Fruit fly (Drosophila melanogaster) whole organism, embryonic: Measurements from ENCODE around the gene ppk.

Experiments
- Ada2b ChIP-seq: fragments of 200-800 bp; sonication (Bioruptor generic); IDR thresholded peaks from 2 replicates; pipeline ENCODE4 v1.3.6; 2022; ENCODE audit warnings: missing biosample characterization, missing genetic modification characterization
- Antp ChIP-seq: fragments of 200-800 bp; sonication (Bioruptor generic); optimal IDR thresholded peaks from 3 replicates; lab custom pipeline; 2016; ENCODE audit warnings: missing biosample characterization, missing genetic modification characterization
- CG10147 ChIP-seq: fragments of 200-800 bp; sonication (Bioruptor generic); optimal IDR thresholded peaks from 2 replicates; lab custom pipeline; 2019; ENCODE audit warnings: missing biosample characterization, mild to moderate bottlenecking, missing genetic modification characterization, moderate library complexity
- CG10209 ChIP-seq: fragments of 200-800 bp; sonication (Bioruptor generic); optimal IDR thresholded peaks from 3 replicates; lab custom pipeline; 2017; ENCODE audit warnings: missing biosample characterization, mild to moderate bottlenecking, missing genetic modification characterization, missing genetic modification reagents
- CG10366 ChIP-seq: fragments of 200-800 bp; sonication (Bioruptor generic); IDR thresholded peaks from 2 replicates; pipeline ENCODE4 v1.3.6; 2022; ENCODE audit warnings: missing biosample characterization, missing genetic modification characterization
- CG10462 ChIP-seq: fragments of 200-800 bp; sonication (Bioruptor generic); optimal IDR thresholded peaks from 2 replicates; lab custom pipeline; 2016; ENCODE audit warnings: missing biosample characterization, missing genetic modification characterization
- CG10979 ChIP-seq: fragments of 200-800 bp; sonication (Bioruptor generic); optimal IDR thresholded peaks from 2 replicates; lab custom pipeline; 2018; ENCODE audit warnings: missing biosample characterization, mild to moderate bottlenecking, missing genetic modification characterization, moderate library complexity
- CG11398 ChIP-seq: fragments of 200-800 bp; sonication (Bioruptor generic); optimal IDR thresholded peaks from 2 replicates; lab custom pipeline; 2016; ENCODE audit warnings: missing biosample characterization, missing genetic modification characterization
- CG12219 ChIP-seq: fragments of 200-800 bp; sonication (Bioruptor generic); optimal IDR thresholded peaks from 3 replicates; lab custom pipeline; 2018; ENCODE audit warnings: missing biosample characterization, mild to moderate bottlenecking, missing genetic modification characterization
- CG12299 ChIP-seq: fragments of 200-800 bp; sonication (Bioruptor generic); optimal IDR thresholded peaks from 2 replicates; lab custom pipeline; 2018; ENCODE audit warnings: missing biosample characterization, mild to moderate bottlenecking, missing genetic modification characterization
- CG12744 ChIP-seq: fragments of 200-800 bp; sonication (Bioruptor generic); optimal IDR thresholded peaks from 2 replicates; lab custom pipeline; 2016; ENCODE audit warnings: missing biosample characterization, missing genetic modification characterization
- CG14050 ChIP-seq: fragments of 200-800 bp; sonication (Bioruptor generic); IDR thresholded peaks from 3 replicates; pipeline ENCODE4 v1.3.6; 2022; ENCODE audit warnings: missing biosample characterization, missing genetic modification characterization
- CG1647 ChIP-seq: fragments of 200-800 bp; sonication (Bioruptor generic); optimal IDR thresholded peaks from 3 replicates; lab custom pipeline; 2016; ENCODE audit warnings: missing biosample characterization, missing genetic modification characterization
- CG16779 ChIP-seq: fragments of 200-800 bp; sonication (Bioruptor generic); IDR thresholded peaks from 2 replicates; pipeline ENCODE4 v1.3.6; 2022; ENCODE audit warnings: missing biosample characterization, missing genetic modification characterization
- CG17359 ChIP-seq: fragments of 200-800 bp; sonication (Bioruptor generic); optimal IDR thresholded peaks from 3 replicates; lab custom pipeline; 2018; ENCODE audit warnings: missing biosample characterization, mild to moderate bottlenecking, missing genetic modification characterization, moderate library complexity
- CG3281 ChIP-seq: fragments of 200-800 bp; sonication (Bioruptor generic); optimal IDR thresholded peaks from 3 replicates; lab custom pipeline; 2017; ENCODE audit warnings: missing biosample characterization, mild to moderate bottlenecking, missing genetic modification characterization
- CG3726 ChIP-seq: fragments of 200-800 bp; sonication (Bioruptor generic); IDR thresholded peaks from 3 replicates; pipeline ENCODE4, ENCODE4 v1.3.6; 2022; ENCODE audit warnings: missing biosample characterization, missing genetic modification characterization
- CG8089 ChIP-seq: fragments of 200-800 bp; sonication (Bioruptor generic); optimal IDR thresholded peaks from 3 replicates; lab custom pipeline; 2016; ENCODE audit warnings: missing biosample characterization, missing genetic modification characterization
- CG8281 ChIP-seq: fragments of 200-800 bp; sonication (Bioruptor generic); optimal IDR thresholded peaks from 2 replicates; lab custom pipeline; 2018; ENCODE audit warnings: missing biosample characterization, mild to moderate bottlenecking, missing genetic modification characterization, moderate library complexity
- CG8765 ChIP-seq: fragments of 200-800 bp; sonication (Bioruptor generic); IDR thresholded peaks from 2 replicates; pipeline ENCODE4 v1.3.6; 2022; ENCODE audit warnings: missing biosample characterization, missing genetic modification characterization
- CG9817 ChIP-seq: fragments of 200-800 bp; sonication (Bioruptor generic); optimal IDR thresholded peaks from 2 replicates; lab custom pipeline; 2018; ENCODE audit warnings: missing biosample characterization, mild to moderate bottlenecking, missing genetic modification characterization, moderate library complexity
- CkIIα-i1 ChIP-seq: fragments of 200-800 bp; sonication (Bioruptor generic); IDR thresholded peaks from 2 replicates; pipeline ENCODE4 v1.3.6; 2022; ENCODE audit warnings: missing biosample characterization, missing genetic modification characterization
- Doc3 ChIP-seq: fragments of 200-800 bp; sonication (Bioruptor generic); IDR thresholded peaks from 3 replicates; pipeline ENCODE4 v1.3.6; 2022; ENCODE audit warnings: missing biosample characterization, missing genetic modification characterization; ENCODE audit not compliant: partially characterized antibody
- Oaz ChIP-seq: fragments of 200-800 bp; sonication (Bioruptor generic); IDR thresholded peaks from 2 replicates; pipeline ENCODE4 v1.3.6; 2022; ENCODE audit warnings: missing biosample characterization, missing genetic modification characterization
- Pdp1 ChIP-seq, 2 experiments: fragments of 200-800 bp; sonication (Bioruptor generic); optimal IDR thresholded peaks; 3 replicates each; lab custom pipeline; 2016; ENCODE audit warnings: missing biosample characterization in 2 of 2, missing genetic modification characterization in 2 of 2, mild to moderate bottlenecking in 1 of 2, moderate library complexity in 1 of 2
- Poxn ChIP-seq: fragments of 200-800 bp; sonication (Bioruptor generic); IDR thresholded peaks from 2 replicates; pipeline ENCODE4 v1.3.6; 2022; ENCODE audit warnings: missing biosample characterization, missing genetic modification characterization
- Ptx1 ChIP-seq: fragments of 200-800 bp; sonication (Bioruptor generic); IDR thresholded peaks from 2 replicates; pipeline ENCODE4 v1.3.6; 2022; ENCODE audit warnings: missing biosample characterization, missing genetic modification characterization
- Rfx ChIP-seq: fragments of 200-800 bp; sonication (Bioruptor generic); IDR thresholded peaks from 2 replicates; pipeline ENCODE4 v1.3.6; 2022; ENCODE audit warnings: missing biosample characterization, missing genetic modification characterization
- Trl ChIP-seq, 3 experiments: fragments of >200 bp in 2 of 3; fragments of 200-800 bp in 1 of 3; sonication (Bioruptor generic) in 1 of 3; optimal IDR thresholded peaks; 2 replicates in 1 of 3; 3 replicates in 2 of 3; lab custom pipeline; 2016 to 2017; ENCODE audit warnings: missing biosample characterization in 1 of 3, missing genetic modification characterization in 1 of 3
- Xbp1 ChIP-seq: fragments of 200-800 bp; sonication (Bioruptor generic); optimal IDR thresholded peaks from 3 replicates; lab custom pipeline; 2016; ENCODE audit warnings: missing biosample characterization, mild to moderate bottlenecking, missing genetic modification characterization
- ase ChIP-seq: fragments of 200-800 bp; sonication (Bioruptor generic); IDR thresholded peaks from 3 replicates; pipeline ENCODE4 v1.3.6; 2022; ENCODE audit warnings: missing biosample characterization, missing genetic modification characterization
- bcd ChIP-seq: fragments of 200-800 bp; sonication (Bioruptor generic); optimal IDR thresholded peaks from 2 replicates; lab custom pipeline; 2017; ENCODE audit warnings: missing biosample characterization, mild to moderate bottlenecking, missing genetic modification characterization
- cg ChIP-seq: fragments of 200-800 bp; sonication (Bioruptor generic); optimal IDR thresholded peaks from 3 replicates; lab custom pipeline; 2019; ENCODE audit warnings: missing biosample characterization, mild to moderate bottlenecking, missing genetic modification characterization, moderate library complexity
- chif ChIP-seq, 2 experiments: fragments of 200-800 bp; sonication (Bioruptor generic); optimal IDR thresholded peaks; 3 replicates each; lab custom pipeline; 2016; ENCODE audit warnings: missing biosample characterization in 2 of 2, missing genetic modification characterization in 2 of 2
- da ChIP-seq: fragments of 200-800 bp; sonication (Bioruptor generic); optimal IDR thresholded peaks from 2 replicates; lab custom pipeline; 2016; ENCODE audit warnings: missing biosample characterization, missing genetic modification characterization
- disco-r ChIP-seq: fragments of 200-800 bp; sonication (Bioruptor generic); optimal IDR thresholded peaks from 2 replicates; lab custom pipeline; 2016; ENCODE audit warnings: missing biosample characterization, missing genetic modification characterization
- en ChIP-seq: fragments of 200-800 bp; sonication (Bioruptor generic); optimal IDR thresholded peaks from 2 replicates; lab custom pipeline; 2016; ENCODE audit warnings: missing biosample characterization, missing genetic modification characterization
- esg ChIP-seq: fragments of 200-800 bp; sonication (Bioruptor generic); conservative IDR thresholded peaks from 2 replicates; pipeline ENCODE4 v1.3.6; 2022; ENCODE audit warnings: missing biosample characterization, missing genetic modification characterization
- eve ChIP-seq, 2 experiments: fragments of >200 bp; optimal IDR thresholded peaks; 2 replicates each; lab custom pipeline; 2017; ENCODE audit warnings: missing biosample characterization in 2 of 2, missing genetic modification characterization in 2 of 2
- fd96Cb ChIP-seq: fragments of 200-800 bp; sonication (Bioruptor generic); optimal IDR thresholded peaks from 2 replicates; lab custom pipeline; 2018; ENCODE audit warnings: missing biosample characterization, mild to moderate bottlenecking, missing genetic modification characterization, moderate library complexity
- hkb ChIP-seq, 2 experiments: fragments of 200-800 bp in 1 of 2; fragments of >200 bp in 1 of 2; sonication (Bioruptor generic) in 1 of 2; IDR thresholded peaks in 1 of 2; optimal IDR thresholded peaks in 1 of 2; 2 replicates each; pipeline versions ENCODE4 v1.3.6 to Lab custom; 2017 to 2022; ENCODE audit warnings: missing biosample characterization in 1 of 2, missing genetic modification characterization in 1 of 2
- ind ChIP-seq: fragments of 200-800 bp; sonication (Bioruptor generic); optimal IDR thresholded peaks from 3 replicates; lab custom pipeline; 2016; ENCODE audit warnings: missing biosample characterization, missing genetic modification characterization
- kah ChIP-seq: fragments of 200-800 bp; sonication (Bioruptor generic); optimal IDR thresholded peaks from 2 replicates; lab custom pipeline; 2018; ENCODE audit warnings: missing biosample characterization, mild to moderate bottlenecking, missing genetic modification characterization
- kay ChIP-seq: fragments of 200-800 bp; sonication (Bioruptor generic); optimal IDR thresholded peaks from 2 replicates; lab custom pipeline; 2016; ENCODE audit warnings: missing biosample characterization, missing genetic modification characterization
- knrl ChIP-seq: fragments of 200-800 bp; sonication (Bioruptor generic); IDR thresholded peaks from 3 replicates; pipeline ENCODE4 v1.3.6; 2022; ENCODE audit warnings: missing biosample characterization, missing genetic modification characterization; ENCODE audit not compliant: partially characterized antibody
- lbe ChIP-seq: fragments of 200-800 bp; sonication (Bioruptor generic); optimal IDR thresholded peaks from 2 replicates; lab custom pipeline; 2016; ENCODE audit warnings: missing biosample characterization, mild to moderate bottlenecking, missing genetic modification characterization
- mam ChIP-seq: fragments of 200-800 bp; sonication (Bioruptor generic); optimal IDR thresholded peaks from 3 replicates; lab custom pipeline; 2016; ENCODE audit warnings: missing biosample characterization, missing genetic modification characterization
- pros ChIP-seq: fragments of 200-800 bp; sonication (Bioruptor generic); optimal IDR thresholded peaks from 3 replicates; lab custom pipeline; 2019; ENCODE audit warnings: missing biosample characterization, mild to moderate bottlenecking, missing genetic modification characterization, moderate library complexity
- salm ChIP-seq: fragments of 200-800 bp; sonication (Bioruptor generic); optimal IDR thresholded peaks from 2 replicates; lab custom pipeline; 2018; ENCODE audit warnings: missing biosample characterization, mild to moderate bottlenecking, missing genetic modification characterization
- sqz ChIP-seq: fragments of 200-800 bp; sonication (Bioruptor generic); optimal IDR thresholded peaks from 3 replicates; lab custom pipeline; 2018; ENCODE audit warnings: missing biosample characterization, mild to moderate bottlenecking, missing genetic modification characterization

The ppk gene

dm6 chr2L:14361736-14362180 lies 19.2 kb downstream of the ppk start, which contains the start of gene spel1 (continued):
- TF ChIP-seq hkb (optimal IDR thresholded peaks at IDR 0.05; lab: Kevin White, UChicago), result no peak
- TF ChIP-seq hkb (GFP tag; IDR thresholded peaks at IDR 0.05; lab: Robert Waterston, UW), result peak; percentile 69; the same call in 1 of the 2 replicates
- peak; percentile 27 for TF ChIP-seq CG12299
- TF ChIP-seq CG9817 (tag; lab: Kevin White, UChicago), result peak; percentile 51
- TF ChIP-seq knrl (GFP tag; lab: Robert Waterston, UW), result no peak
- TF ChIP-seq CG8765 (GFP tag; lab: Robert Waterston, UW), result peak; percentile 63; the same call in 1 of the 2 replicates
- TF ChIP-seq CG12219 (GFP tag; lab: Kevin White, UChicago), result peak; percentile 23
- TF ChIP-seq Oaz (GFP tag; lab: Robert Waterston, UW), result peak; percentile 66
- peak; percentile 48 for TF ChIP-seq sqz (GFP tag; lab: Kevin White, UChicago)
- TF ChIP-seq ind (GFP tag; lab: Kevin White, UChicago), result peak; percentile 67
- peak; percentile 69 for TF ChIP-seq CG10209
- TF ChIP-seq en, result no peak
- peak; percentile 68 for TF ChIP-seq salm (tag; lab: Kevin White, UChicago)
- TF ChIP-seq CG16779 (GFP tag; lab: Robert Waterston, UW), result no peak
- no peak for TF ChIP-seq Antp (GFP tag; lab: Kevin White, UChicago)
- peak in 1 of 2 experiments; percentile 55 for TF ChIP-seq Pdp1 (GFP tag; optimal IDR thresholded peaks at IDR 0.05; lab: Kevin White, UChicago)
- peak; percentile 80 for TF ChIP-seq Ptx1 (GFP tag; lab: Robert Waterston, UW)
- TF ChIP-seq Xbp1 (GFP tag; lab: Kevin White, UChicago), result peak; percentile 80
- no peak for TF ChIP-seq CG8089 (GFP tag; lab: Kevin White, UChicago)
- TF ChIP-seq kah (GFP tag; lab: Kevin White, UChicago), result peak; percentile 23
- peak; percentile 85 for TF ChIP-seq Rfx
- peak; percentile 75 for TF ChIP-seq bcd (GFP tag; lab: Kevin White, UChicago)
- TF ChIP-seq cg, result no peak
- peak; percentile 73 for TF ChIP-seq CG10147 (GFP tag; lab: Kevin White, UChicago)
- peak; percentile 85 for TF ChIP-seq CG17359 (tag; lab: Kevin White, UChicago)
- TF ChIP-seq CG3726 (GFP tag; lab: Robert Waterston, UW), result peak; percentile 80; the same call in 2 of the 3 replicates
- TF ChIP-seq CG10979 (tag; lab: Kevin White, UChicago), result peak; percentile 83
- no peak for TF ChIP-seq lbe
- TF ChIP-seq kay (GFP tag; lab: Kevin White, UChicago), result peak; percentile 51
- TF ChIP-seq da (GFP tag; lab: Kevin White, UChicago), result no peak
- TF ChIP-seq mam (GFP tag; lab: Kevin White, UChicago), result peak; percentile 24
- no peak for TF ChIP-seq Doc3 (GFP tag; lab: Robert Waterston, UW)
- TF ChIP-seq fd96Cb (tag; lab: Kevin White, UChicago), result peak; percentile 77
- peak; percentile 21 for TF ChIP-seq CG1647 (GFP tag; lab: Kevin White, UChicago)
- 0 out of 2 replicates have a peak, but pooled peaks have one; percentile 19 for TF ChIP-seq Poxn (GFP tag; lab: Robert Waterston, UW)
- TF ChIP-seq Trl (optimal IDR thresholded peaks at IDR 0.05; lab: Kevin White, UChicago), result no peak
- peak; percentile 10 for TF ChIP-seq Trl (GFP tag; optimal IDR thresholded peaks at IDR 0.05; lab: Kevin White, UChicago)
- no peak for TF ChIP-seq chif (GFP tag; optimal IDR thresholded peaks at IDR 0.05; lab: Kevin White, UChicago)
- no peak for TF ChIP-seq pros
- no peak for TF ChIP-seq disco-r
- TF ChIP-seq CG10462 (GFP tag; lab: Kevin White, UChicago), result peak; percentile 41
- TF ChIP-seq esg, result peak; percentile 48; the same call in 1 of the 2 replicates
- no peak for TF ChIP-seq CG12744 (GFP tag; lab: Kevin White, UChicago)
- peak; percentile 58 for TF ChIP-seq ase (GFP tag; lab: Robert Waterston, UW)
- peak; percentile 46 for TF ChIP-seq CG8281 (tag; lab: Kevin White, UChicago)
- TF ChIP-seq Ada2b (GFP tag; lab: Robert Waterston, UW), result peak; percentile 78
- peak; percentile 80 for TF ChIP-seq CG3281 (GFP tag; lab: Kevin White, UChicago)
- no peak for TF ChIP-seq CG11398 (GFP tag; lab: Kevin White, UChicago)
- peak; percentile 68 for TF ChIP-seq CG14050 (GFP tag; lab: Robert Waterston, UW)
- TF ChIP-seq CkIIα-i1 (GFP tag; lab: Robert Waterston, UW), result no peak
- TF ChIP-seq CG10366 (GFP tag; lab: Robert Waterston, UW), result peak; percentile 72
- TF ChIP-seq eve (GFP tag; optimal IDR thresholded peaks at IDR 0.05; lab: Kevin White, UChicago), result no peak
